Worm (Caenorhabditis elegans): ENCODE data around the gene nspg-3.

The nspg-3 gene

ce11 chrII:6116701-6117100 is 25.1 kb downstream of the nspg-3 start:
- TF ChIP-seq aha-1 (tag): peak; percentile 88
- TF ChIP-seq attf-4 (tag; optimal IDR thresholded peaks at IDR 0.05): no peak

DNA sequence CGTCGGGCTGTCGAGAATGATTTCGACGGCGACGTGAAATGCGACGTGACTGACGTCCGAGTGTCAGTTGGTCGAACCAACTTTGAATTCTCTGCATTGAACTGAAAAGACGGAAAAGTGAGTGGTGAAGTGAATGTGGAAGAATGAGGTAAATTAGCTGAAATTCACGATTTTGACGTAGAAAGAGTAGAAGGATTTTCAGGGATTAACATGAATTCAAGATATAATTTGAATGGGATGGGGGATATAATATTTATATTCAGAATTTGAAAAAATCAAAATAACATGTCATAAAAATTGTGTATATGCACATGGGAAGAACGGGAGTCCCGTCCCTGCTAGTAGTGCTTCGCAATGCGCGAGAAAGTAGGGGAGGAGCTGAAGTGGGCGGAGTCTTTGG is 26.6 kb downstream of the nspg-3 start, which contains the start of gene C29H12.6:
Gene C29H12.6, minus strand, starts transcription at position 101 of the 400 bp plus-strand sequence.
- TF ChIP-seq ceh-62 (tag; optimal IDR thresholded peaks at IDR 0.05) (no peak), F26F4.8 (GFP tag; conservative IDR thresholded peaks at IDR 0.05) (no peak), fkh-10 (GFP tag; optimal IDR thresholded peaks at IDR 0.05) (no peak), daf-19 (GFP tag; conservative IDR thresholded peaks at IDR 0.05) (no peak), cey-2 (tag; optimal IDR thresholded peaks at IDR 0.05; ENCODE audit: borderline replicate concordance, insufficient read depth) (no peak), zip-11 (GFP tag; IDR thresholded peaks at IDR 0.05) (no peak), set-16 (GFP tag; IDR thresholded peaks at IDR 0.05) (no peak), unc-62 (GFP tag; optimal IDR thresholded peaks at IDR 0.05 in 1 of 2) (no peak), unc-62 (tag; optimal IDR thresholded peaks at IDR 0.05) (no peak), mes-2 (tag; optimal IDR thresholded peaks at IDR 0.05; ENCODE audit: poor library complexity, severe bottlenecking) (no peak), lin-39 (tag; optimal IDR thresholded peaks at IDR 0.05) (no peak), hif-1 (tag; optimal IDR thresholded peaks at IDR 0.05) (no peak), snpc-1.2 (GFP tag; IDR thresholded peaks at IDR 0.05) (no peak), spr-1 (tag; optimal IDR thresholded peaks at IDR 0.05) (no peak), arid-1 (GFP tag; conservative IDR thresholded peaks at IDR 0.05) (no peak)

DNA sequence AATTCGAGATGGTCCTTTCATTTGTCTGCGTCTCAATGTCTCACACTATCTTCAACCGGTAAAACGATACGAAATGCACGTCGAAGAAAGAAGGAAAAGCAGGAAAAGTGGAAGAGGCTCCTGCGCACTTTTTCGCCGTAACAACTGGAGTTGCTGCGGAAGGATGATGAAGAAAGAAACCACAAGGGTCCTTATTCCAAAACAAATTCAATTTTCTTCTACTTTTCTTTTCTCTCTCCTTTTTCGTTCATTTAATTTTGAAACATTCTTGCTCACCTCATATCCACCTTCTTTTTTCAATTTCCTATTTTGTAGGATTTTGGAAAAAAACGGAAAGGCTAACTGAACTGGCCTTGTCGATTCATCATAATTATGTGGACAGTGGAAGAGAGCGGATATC is 29.0 kb downstream of the nspg-3 start:
- TF ChIP-seq dve-1 (tag; optimal IDR thresholded peaks at IDR 0.05; ENCODE audit: insufficient read depth) (no peak), F49E8.2 (tag; optimal IDR thresholded peaks at IDR 0.05; ENCODE audit: borderline replicate concordance) (no peak), zag-1 (tag; optimal IDR thresholded peaks at IDR 0.05) (no peak), sdz-12 (GFP tag; optimal IDR thresholded peaks at IDR 0.05) (no peak), lim-7 (GFP tag; IDR thresholded peaks at IDR 0.05) (no peak), zip-2 (tag; optimal IDR thresholded peaks at IDR 0.05) (no peak), vab-7 (GFP tag; IDR thresholded peaks at IDR 0.05) (no peak), ZK546.5 (tag; optimal IDR thresholded peaks at IDR 0.05) (no peak), Y48G9A.11 (GFP tag; IDR thresholded peaks at IDR 0.05) (no peak), dmd-8 (GFP tag; IDR thresholded peaks at IDR 0.05) (no peak), spr-3 (GFP tag; optimal IDR thresholded peaks at IDR 0.05) (no peak), tra-1 (GFP tag; IDR thresholded peaks at IDR 0.05) (no peak), ztf-7 (tag; optimal IDR thresholded peaks at IDR 0.05) (no peak), F26F4.8 (GFP tag; conservative IDR thresholded peaks at IDR 0.05) (no peak), mxl-2 (GFP tag; conservative IDR thresholded peaks at IDR 0.05) (no peak), lin-15B (tag; optimal IDR thresholded peaks at IDR 0.05) (no peak), zfp-2 (tag; optimal IDR thresholded peaks at IDR 0.05) (no peak), php-3 (GFP tag; IDR thresholded peaks at IDR 0.05) (no peak), fos-1 (tag; optimal IDR thresholded peaks at IDR 0.05) (no peak)

DNA sequence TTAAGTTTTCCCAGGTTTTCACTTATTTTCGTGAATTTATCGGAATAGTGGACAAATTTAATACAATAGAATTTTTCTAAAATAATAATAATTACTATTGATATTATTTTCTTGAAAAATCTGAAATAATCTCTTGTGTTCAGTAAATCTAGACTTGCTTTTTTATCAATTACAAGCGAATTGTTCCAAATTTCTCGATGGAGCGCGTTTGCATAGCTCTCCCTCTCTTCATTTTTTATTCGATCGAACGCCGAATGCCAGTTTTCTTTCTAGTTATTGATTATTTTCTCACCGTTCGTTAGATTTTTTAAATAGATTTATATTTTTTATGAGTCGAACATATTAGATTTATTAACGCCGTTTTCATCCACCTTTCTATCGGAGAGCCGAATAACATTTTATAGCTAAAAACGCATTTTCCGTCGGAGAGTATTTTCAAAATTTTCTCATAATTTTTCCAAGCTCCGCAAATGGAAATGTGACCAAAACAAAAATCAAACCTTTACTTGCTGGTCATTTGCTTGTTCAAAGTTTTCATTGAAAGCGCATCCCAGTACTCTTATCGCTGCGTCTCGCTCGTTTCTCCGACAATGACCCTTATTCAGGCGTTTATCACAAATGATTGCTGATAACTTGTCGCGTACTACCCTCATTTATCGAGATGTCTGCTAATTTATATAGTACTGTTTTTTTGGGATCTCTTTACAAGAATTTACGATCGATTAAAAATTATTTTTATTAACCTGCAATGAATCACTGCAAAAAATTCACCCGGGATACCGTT is 31.3 kb downstream of the nspg-3 start:
- TF ChIP-seq pqm-1 (tag; optimal IDR thresholded peaks at IDR 0.05) (peak; percentile 90), aly-2 (tag; optimal IDR thresholded peaks at IDR 0.05) (no peak), mes-2 (tag; optimal IDR thresholded peaks at IDR 0.05; ENCODE audit: poor library complexity, severe bottlenecking) (peak; percentile 35), lsy-2 (tag; optimal IDR thresholded peaks at IDR 0.05) (peak in 1 of 2 experiments; percentile 59), nhr-111 (GFP tag; optimal IDR thresholded peaks at IDR 0.05) (no peak), daf-16 (GFP tag; optimal IDR thresholded peaks at IDR 0.05) (no peak), daf-16 (tag; optimal IDR thresholded peaks at IDR 0.05) (peak; percentile 43), mep-1 (tag; optimal IDR thresholded peaks at IDR 0.05) (no peak), F44E2.7 (GFP tag; IDR thresholded peaks at IDR 0.05) (no peak), zfp-3 (GFP tag; conservative IDR thresholded peaks at IDR 0.05) (no peak), lin-38 (GFP tag; IDR thresholded peaks at IDR 0.05) (peak; percentile 94), php-3 (GFP tag; IDR thresholded peaks at IDR 0.05) (peak; percentile 75), daf-12 (tag; optimal IDR thresholded peaks at IDR 0.05) (no peak), dpl-1 (GFP tag; optimal IDR thresholded peaks at IDR 0.05) (peak; percentile 13), R02D3.7 (tag; optimal IDR thresholded peaks at IDR 0.05) (no peak)
